Worm (Caenorhabditis elegans): ENCODE measurements around the gene Y49F6A.12.

Y49F6A.12 gene

DNA sequence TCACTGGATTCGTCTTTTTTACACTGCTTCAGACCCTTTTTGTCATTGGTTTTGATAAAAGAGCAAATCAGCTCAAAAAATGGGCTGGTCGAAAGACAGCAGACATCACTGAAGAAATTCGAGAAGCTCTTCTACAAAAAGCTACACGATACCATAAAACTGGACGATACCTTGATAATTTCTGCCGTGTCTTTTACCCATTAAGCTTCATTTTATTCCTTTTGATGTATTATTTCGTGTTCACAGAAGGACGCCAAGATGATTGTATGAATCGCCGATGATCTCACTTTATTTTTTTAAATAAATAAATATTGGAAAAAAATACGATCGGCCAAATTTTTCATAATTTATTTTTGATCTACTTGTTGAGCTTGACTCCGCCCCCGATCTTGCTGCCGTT lies 28.4 kb upstream of the Y49F6A.12 start:
- no peak for TF ChIP-seq sma-9 (GFP tag; optimal IDR thresholded peaks at IDR 0.05)
- TF ChIP-seq sma-9 (tag; optimal IDR thresholded peaks at IDR 0.05): no peak
- no peak for TF ChIP-seq dmd-4 (tag; optimal IDR thresholded peaks at IDR 0.05)
- no peak for TF ChIP-seq nhr-10 (tag; optimal IDR thresholded peaks at IDR 0.05)
- TF ChIP-seq elt-1 (tag; optimal IDR thresholded peaks at IDR 0.05): no peak
- no peak for TF ChIP-seq crh-2 (tag; optimal IDR thresholded peaks at IDR 0.05)
- TF ChIP-seq snpc-4 (tag; optimal IDR thresholded peaks at IDR 0.05): no peak
- no peak for TF ChIP-seq ceh-16 (tag; optimal IDR thresholded peaks at IDR 0.05)
- no peak for TF ChIP-seq nhr-25 (tag; optimal IDR thresholded peaks at IDR 0.05)
- no peak for TF ChIP-seq sem-4 (tag; optimal IDR thresholded peaks at IDR 0.05)
- TF ChIP-seq nhr-6 (tag; optimal IDR thresholded peaks at IDR 0.05): no peak
- no peak for TF ChIP-seq ztf-1 (GFP tag; conservative IDR thresholded peaks at IDR 0.05)
- TF ChIP-seq sma-3 (GFP tag; optimal IDR thresholded peaks at IDR 0.05): no peak
- no peak for TF ChIP-seq fos-1 (tag; optimal IDR thresholded peaks at IDR 0.05)
- no peak for TF ChIP-seq ZK546.5 (tag; optimal IDR thresholded peaks at IDR 0.05)
- no peak for TF ChIP-seq unc-39 (tag; optimal IDR thresholded peaks at IDR 0.05)

DNA sequence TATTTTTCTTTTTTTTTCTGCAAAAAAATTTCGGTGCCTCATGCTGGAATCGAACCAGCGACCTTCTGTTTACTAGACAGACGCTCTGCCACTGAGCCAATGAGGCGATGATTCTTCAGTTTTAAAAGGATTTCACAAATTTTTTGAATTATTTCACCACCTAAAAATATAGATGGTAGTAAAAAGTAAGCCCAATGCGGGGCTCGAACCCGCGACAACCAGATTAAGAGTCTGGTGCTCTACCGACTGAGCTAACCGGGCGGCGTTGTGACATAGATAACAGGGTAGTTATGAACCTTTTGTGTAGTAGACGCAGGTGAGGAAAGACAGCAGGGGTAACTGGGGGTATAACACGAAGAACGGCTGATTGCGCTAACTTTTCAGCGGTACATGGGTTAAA lies 27.9 kb upstream of the Y49F6A.12 start:
- TF ChIP-seq sma-3 (GFP tag; optimal IDR thresholded peaks at IDR 0.05): peak; percentile 22
- TF ChIP-seq gmeb-1 (tag; optimal IDR thresholded peaks at IDR 0.05): peak; percentile 39

DNA sequence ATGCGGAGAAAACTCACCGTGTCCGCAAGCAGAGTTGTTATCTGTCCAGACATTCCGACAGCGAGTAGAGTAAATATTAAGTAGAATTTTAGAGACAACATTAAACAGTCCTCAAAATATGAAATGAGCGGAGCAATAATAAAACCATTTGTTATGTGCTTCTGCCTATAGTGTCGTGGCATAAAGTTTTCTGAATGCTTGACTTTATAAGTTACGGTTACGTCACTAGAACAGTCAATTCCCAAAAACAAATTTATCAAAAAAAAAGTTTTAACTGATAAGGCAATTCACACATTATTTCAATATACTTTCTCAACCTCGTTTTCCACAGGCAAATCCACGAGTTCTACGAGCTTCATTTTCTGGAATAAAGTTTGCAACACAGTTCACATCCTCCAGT lies 26.3 kb upstream of the Y49F6A.12 start, which contains the start of gene clec-127:
Gene clec-127, minus strand, starts transcription at position 101 of the 400 bp plus-strand sequence.
- no peak for TF ChIP-seq aly-2 (tag; optimal IDR thresholded peaks at IDR 0.05)
- no peak for TF ChIP-seq alr-1 (tag; optimal IDR thresholded peaks at IDR 0.05)
- no peak for TF ChIP-seq ama-1 (optimal IDR thresholded peaks at IDR 0.05)
- no peak for TF ChIP-seq lsy-2 (tag; optimal IDR thresholded peaks at IDR 0.05)
- no peak for TF ChIP-seq nhr-237 (tag; optimal IDR thresholded peaks at IDR 0.05)
- no peak for TF ChIP-seq ztf-1 (GFP tag; conservative IDR thresholded peaks at IDR 0.05)
- no peak for TF ChIP-seq nhr-25 (tag; optimal IDR thresholded peaks at IDR 0.05)
- no peak for TF ChIP-seq sma-9 (GFP tag; optimal IDR thresholded peaks at IDR 0.05)
- no peak for TF ChIP-seq sma-9 (tag; optimal IDR thresholded peaks at IDR 0.05)
- TF ChIP-seq nhr-10 (tag; optimal IDR thresholded peaks at IDR 0.05): no peak
- no peak for TF ChIP-seq R02D3.7 (tag; optimal IDR thresholded peaks at IDR 0.05)
- no peak for TF ChIP-seq crh-2 (tag; optimal IDR thresholded peaks at IDR 0.05)
- TF ChIP-seq F13H6.1 (tag; optimal IDR thresholded peaks at IDR 0.05): no peak
- TF ChIP-seq gmeb-1 (tag; optimal IDR thresholded peaks at IDR 0.05): no peak
- TF ChIP-seq fos-1 (tag; optimal IDR thresholded peaks at IDR 0.05): no peak

DNA sequence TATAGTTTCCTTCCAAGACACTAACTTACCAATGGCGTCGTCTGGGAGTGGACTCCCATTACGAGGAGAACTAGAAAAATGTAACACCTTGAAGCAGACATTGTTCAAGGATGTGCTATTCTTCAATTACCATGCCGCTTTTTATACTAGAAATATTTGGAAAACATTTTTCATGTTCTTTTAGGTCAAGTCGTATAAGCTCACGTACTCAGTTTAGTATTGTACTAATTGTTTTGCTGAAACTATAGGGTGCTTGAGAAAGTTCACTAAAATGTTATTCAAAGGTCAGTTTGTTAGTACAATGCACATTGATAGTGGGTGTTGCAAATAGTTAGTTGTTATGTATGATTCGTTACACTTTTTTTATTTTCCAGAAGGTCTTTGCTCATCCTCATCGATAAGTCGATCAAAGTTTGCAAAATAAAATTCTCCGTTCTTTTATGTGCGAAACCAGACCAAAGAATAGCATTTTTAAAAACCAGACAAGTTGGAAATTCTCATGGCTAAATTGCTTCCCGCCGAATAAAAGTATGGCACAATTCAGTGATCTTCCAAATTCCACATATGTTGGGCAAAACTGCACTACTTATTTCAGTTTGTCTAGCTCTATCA lies 24.4 kb upstream of the Y49F6A.12 start, which contains the start of the genes clec-128 and clec-129:
Gene clec-128, minus strand, starts transcription at position 101 of the 612 bp plus-strand sequence.
Gene clec-129, plus strand, starts transcription at position 562 of the 612 bp plus-strand sequence.
- TF ChIP-seq nhr-12 (tag; optimal IDR thresholded peaks at IDR 0.05) (no peak), lin-11 (tag; optimal IDR thresholded peaks at IDR 0.05) (no peak), nhr-23 (tag; optimal IDR thresholded peaks at IDR 0.05) (no peak), crh-2 (tag; optimal IDR thresholded peaks at IDR 0.05) (no peak), C34F6.9 (tag; optimal IDR thresholded peaks at IDR 0.05) (no peak), nhr-10 (tag; optimal IDR thresholded peaks at IDR 0.05) (no peak), lsy-2 (tag; optimal IDR thresholded peaks at IDR 0.05) (no peak), Y55F3AM.14 (GFP tag; optimal IDR thresholded peaks at IDR 0.05) (no peak), F13H6.1 (tag; optimal IDR thresholded peaks at IDR 0.05) (no peak)

DNA sequence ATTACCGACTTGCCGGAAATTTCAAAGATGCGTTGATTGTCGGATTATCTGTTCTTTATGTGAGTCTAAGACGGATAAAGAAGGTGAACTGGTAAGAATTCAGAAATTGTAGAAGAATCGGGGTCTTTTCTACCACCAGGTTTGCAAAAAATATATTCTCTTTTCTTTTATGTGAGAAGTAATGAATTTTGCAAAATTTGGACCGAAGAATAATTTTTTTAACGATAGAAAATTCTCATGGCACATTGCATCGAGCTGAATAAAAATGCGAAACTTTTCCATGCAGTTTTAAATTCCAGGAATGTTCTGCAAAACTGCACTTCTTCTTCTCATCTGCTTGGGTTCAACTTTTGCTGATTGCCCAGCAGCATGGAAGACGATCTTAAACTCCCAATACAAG lies 22.2 kb upstream of the Y49F6A.12 start, which contains the start of gene clec-130:
Gene clec-130, plus strand, starts transcription at position 301 of the 400 bp plus-strand sequence.
- no peak for TF ChIP-seq ztf-4 (tag; optimal IDR thresholded peaks at IDR 0.05)
- no peak for TF ChIP-seq crh-2 (tag; optimal IDR thresholded peaks at IDR 0.05)
- no peak for TF ChIP-seq snpc-4 (tag; optimal IDR thresholded peaks at IDR 0.05)
- no peak for TF ChIP-seq ceh-82 (tag; optimal IDR thresholded peaks at IDR 0.05)
- no peak for TF ChIP-seq zag-1 (tag; optimal IDR thresholded peaks at IDR 0.05)
- no peak for TF ChIP-seq peb-1 (tag; optimal IDR thresholded peaks at IDR 0.05)
- TF ChIP-seq nhr-129 (tag; optimal IDR thresholded peaks at IDR 0.05): no peak
- TF ChIP-seq egl-27 (tag; optimal IDR thresholded peaks at IDR 0.05): no peak
- TF ChIP-seq sem-4 (tag; optimal IDR thresholded peaks at IDR 0.05): no peak
- no peak for TF ChIP-seq nhr-237 (tag; optimal IDR thresholded peaks at IDR 0.05)
- no peak for TF ChIP-seq lin-11 (tag; optimal IDR thresholded peaks at IDR 0.05)
- TF ChIP-seq alr-1 (tag; optimal IDR thresholded peaks at IDR 0.05): no peak
- no peak for TF ChIP-seq lin-13 (GFP tag; optimal IDR thresholded peaks at IDR 0.05)
